Fruit fly (Drosophila melanogaster) whole organism, embryonic: Measurements from ENCODE around the gene CG11164.
A peak's percentile ranks its signal among the peaks of the same experiment; 100 is the strongest.

ENCODE experiments used
- ATbp ChIP-seq: fragments of 200-800 bp; sonication (Bioruptor generic); optimal IDR thresholded peaks from 2 replicates; lab custom pipeline; 2017; ENCODE audit warnings: missing biosample characterization, mild to moderate bottlenecking, missing genetic modification characterization, missing genetic modification reagents
- Atf3 ChIP-seq: fragments of 200-800 bp; sonication (Bioruptor generic); optimal IDR thresholded peaks from 3 replicates; lab custom pipeline; 2016; ENCODE audit warnings: missing biosample characterization, missing genetic modification characterization
- CG10209 ChIP-seq: fragments of 200-800 bp; sonication (Bioruptor generic); optimal IDR thresholded peaks from 3 replicates; lab custom pipeline; 2017; ENCODE audit warnings: missing biosample characterization, mild to moderate bottlenecking, missing genetic modification characterization, missing genetic modification reagents
- CG11504 ChIP-seq: fragments of 200-800 bp; sonication (Bioruptor generic); optimal IDR thresholded peaks from 3 replicates; lab custom pipeline; 2019; ENCODE audit warnings: missing biosample characterization, mild to moderate bottlenecking, missing genetic modification characterization, moderate library complexity
- CG12769 ChIP-seq: fragments of 200-800 bp; sonication (Bioruptor generic); optimal IDR thresholded peaks from 2 replicates; lab custom pipeline; 2019; ENCODE audit warnings: missing biosample characterization, mild to moderate bottlenecking, missing genetic modification characterization, moderate library complexity
- CG13296 ChIP-seq: fragments of 200-800 bp; sonication (Bioruptor generic); optimal IDR thresholded peaks from 3 replicates; lab custom pipeline; 2018; ENCODE audit warnings: missing biosample characterization, mild to moderate bottlenecking, missing genetic modification characterization
- CG14050 ChIP-seq: fragments of 200-800 bp; sonication (Bioruptor generic); IDR thresholded peaks from 3 replicates; pipeline ENCODE4 v1.3.6; 2022; ENCODE audit warnings: missing biosample characterization, missing genetic modification characterization
- CG14710 ChIP-seq: fragments of 200-800 bp; sonication (Bioruptor generic); optimal IDR thresholded peaks from 3 replicates; lab custom pipeline; 2019; ENCODE audit warnings: missing biosample characterization, mild to moderate bottlenecking, missing genetic modification characterization, moderate library complexity
- CG15011 ChIP-seq: fragments of 200-800 bp; sonication (Bioruptor generic); optimal IDR thresholded peaks from 3 replicates; lab custom pipeline; 2018; ENCODE audit warnings: missing biosample characterization, mild to moderate bottlenecking, missing genetic modification characterization
- CG15479 ChIP-seq: fragments of 200-800 bp; sonication (Bioruptor generic); optimal IDR thresholded peaks from 3 replicates; lab custom pipeline; 2019; ENCODE audit warnings: missing biosample characterization, mild to moderate bottlenecking, missing genetic modification characterization, moderate library complexity
- CG15514 ChIP-seq: fragments of 200-800 bp; sonication (Bioruptor generic); optimal IDR thresholded peaks from 3 replicates; lab custom pipeline; 2017; ENCODE audit warnings: missing biosample characterization, missing genetic modification characterization, mild to moderate bottlenecking, moderate library complexity, missing genetic modification reagents
- CG15601 ChIP-seq: fragments of 200-800 bp; sonication (Bioruptor generic); optimal IDR thresholded peaks from 3 replicates; lab custom pipeline; 2019; ENCODE audit warnings: missing biosample characterization, mild to moderate bottlenecking, missing genetic modification characterization, moderate library complexity
- CG17359 ChIP-seq: fragments of 200-800 bp; sonication (Bioruptor generic); optimal IDR thresholded peaks from 3 replicates; lab custom pipeline; 2018; ENCODE audit warnings: missing biosample characterization, mild to moderate bottlenecking, missing genetic modification characterization, moderate library complexity
- CG2889 ChIP-seq: fragments of 200-800 bp; sonication (Bioruptor generic); IDR thresholded peaks from 3 replicates; pipeline ENCODE4 v1.3.6; 2022; ENCODE audit warnings: missing biosample characterization, missing genetic modification characterization
- CG31365 ChIP-seq: fragments of 200-800 bp; sonication (Bioruptor generic); optimal IDR thresholded peaks from 2 replicates; lab custom pipeline; 2018; ENCODE audit warnings: missing biosample characterization, mild to moderate bottlenecking, missing genetic modification characterization
- CG3726 ChIP-seq: fragments of 200-800 bp; sonication (Bioruptor generic); IDR thresholded peaks from 3 replicates; pipeline ENCODE4, ENCODE4 v1.3.6; 2022; ENCODE audit warnings: missing biosample characterization, missing genetic modification characterization
- CG4730 ChIP-seq: fragments of 200-800 bp; sonication (Bioruptor generic); IDR thresholded peaks from 2 replicates; pipeline ENCODE4 v1.3.6; 2022; ENCODE audit warnings: missing biosample characterization, missing genetic modification characterization
- CG6813 ChIP-seq: fragments of 200-800 bp; sonication (Bioruptor generic); optimal IDR thresholded peaks from 2 replicates; lab custom pipeline; 2017; ENCODE audit warnings: missing biosample characterization, missing genetic modification characterization, mild to moderate bottlenecking, moderate library complexity, missing genetic modification reagents
- HLHmδ ChIP-seq: fragments of 200-800 bp; sonication (Bioruptor generic); optimal IDR thresholded peaks from 2 replicates; lab custom pipeline; 2018; ENCODE audit warnings: missing biosample characterization, mild to moderate bottlenecking, missing genetic modification characterization, moderate library complexity
- Hey ChIP-seq: fragments of 200-800 bp; sonication (Bioruptor generic); optimal IDR thresholded peaks from 3 replicates; lab custom pipeline; 2018; ENCODE audit warnings: missing biosample characterization, mild to moderate bottlenecking, missing genetic modification characterization
- Hr51 ChIP-seq, 2 experiments: fragments of 200-800 bp; sonication (Bioruptor generic); optimal IDR thresholded peaks; 2 replicates in 1 of 2; 3 replicates in 1 of 2; lab custom pipeline; 2016 to 2018; ENCODE audit warnings: missing biosample characterization in 2 of 2, missing genetic modification characterization in 2 of 2, mild to moderate bottlenecking in 1 of 2, moderate library complexity in 1 of 2
- Hsf ChIP-seq: fragments of 200-800 bp; sonication (Bioruptor generic); optimal IDR thresholded peaks from 3 replicates; lab custom pipeline; 2016; ENCODE audit warnings: missing biosample characterization, missing genetic modification characterization
- MBD-R2 ChIP-seq: fragments of 200-800 bp; sonication (Bioruptor generic); IDR thresholded peaks from 2 replicates; pipeline ENCODE4 v1.3.6; 2022; ENCODE audit warnings: missing biosample characterization, missing genetic modification characterization
- Mrtf ChIP-seq: fragments of 200-800 bp; sonication (Bioruptor generic); IDR thresholded peaks from 3 replicates; pipeline ENCODE4 v1.3.6; 2022; ENCODE audit warnings: missing biosample characterization, missing genetic modification characterization
- Sry-β ChIP-seq: fragments of 200-800 bp; sonication (Bioruptor generic); optimal IDR thresholded peaks from 2 replicates; lab custom pipeline; 2018; ENCODE audit warnings: missing biosample characterization, mild to moderate bottlenecking, missing genetic modification characterization, moderate library complexity
- abd-A ChIP-seq: fragments of 200-800 bp; sonication (Bioruptor generic); optimal IDR thresholded peaks from 3 replicates; lab custom pipeline; 2019; ENCODE audit warnings: missing biosample characterization, mild to moderate bottlenecking, missing genetic modification characterization, moderate library complexity
- amos ChIP-seq: fragments of 200-800 bp; sonication (Bioruptor generic); IDR thresholded peaks from 2 replicates; pipeline ENCODE4 v1.3.6; 2022; ENCODE audit warnings: missing biosample characterization, missing genetic modification characterization; ENCODE audit not compliant: partially characterized antibody
- ash1 ChIP-seq: fragments of 200-800 bp; sonication (Bioruptor generic); optimal IDR thresholded peaks from 2 replicates; lab custom pipeline; 2018; ENCODE audit warnings: missing biosample characterization, mild to moderate bottlenecking, missing genetic modification characterization
- btn ChIP-seq: fragments of 200-800 bp; sonication (Bioruptor generic); optimal IDR thresholded peaks from 2 replicates; lab custom pipeline; 2016; ENCODE audit warnings: missing biosample characterization, missing genetic modification characterization
- cas ChIP-seq: fragments of 200-800 bp; sonication (Bioruptor generic); IDR thresholded peaks from 2 replicates; pipeline ENCODE4 v1.3.6; 2022; ENCODE audit warnings: missing biosample characterization, missing genetic modification characterization
- chm ChIP-seq: fragments of 200-800 bp; sonication (Bioruptor generic); IDR thresholded peaks from 2 replicates; pipeline ENCODE4 v1.3.6; 2022; ENCODE audit warnings: missing biosample characterization, missing genetic modification characterization
- exex ChIP-seq: fragments of 200-800 bp; sonication (Bioruptor generic); optimal IDR thresholded peaks from 4 replicates; lab custom pipeline; 2018; ENCODE audit warnings: missing biosample characterization, mild to moderate bottlenecking, missing genetic modification characterization, moderate library complexity
- ftz-f1 ChIP-seq: fragments of 200-800 bp; sonication (Bioruptor generic); optimal IDR thresholded peaks from 2 replicates; lab custom pipeline; 2016; ENCODE audit warnings: missing biosample characterization, missing genetic modification characterization
- gem ChIP-seq: fragments of 200-800 bp; sonication (Bioruptor generic); optimal IDR thresholded peaks from 2 replicates; lab custom pipeline; 2019; ENCODE audit warnings: missing biosample characterization, mild to moderate bottlenecking, missing genetic modification characterization, moderate library complexity
- knrl ChIP-seq: fragments of 200-800 bp; sonication (Bioruptor generic); IDR thresholded peaks from 3 replicates; pipeline ENCODE4 v1.3.6; 2022; ENCODE audit warnings: missing biosample characterization, missing genetic modification characterization; ENCODE audit not compliant: partially characterized antibody
- lmd ChIP-seq: fragments of 200-800 bp; sonication (Bioruptor generic); IDR thresholded peaks from 2 replicates; pipeline ENCODE4 v1.3.6; 2022; ENCODE audit warnings: missing biosample characterization, missing genetic modification characterization
- mirr ChIP-seq: fragments of 200-800 bp; sonication (Bioruptor generic); optimal IDR thresholded peaks from 3 replicates; lab custom pipeline; 2018; ENCODE audit warnings: missing biosample characterization, mild to moderate bottlenecking, missing genetic modification characterization
- oc ChIP-seq: fragments of 200-800 bp; sonication (Bioruptor generic); optimal IDR thresholded peaks from 2 replicates; lab custom pipeline; 2018; ENCODE audit warnings: missing biosample characterization, mild to moderate bottlenecking, missing genetic modification characterization, moderate library complexity
- phol ChIP-seq: fragments of 200-800 bp; sonication (Bioruptor generic); optimal IDR thresholded peaks from 3 replicates; lab custom pipeline; 2018; ENCODE audit warnings: missing biosample characterization, mild to moderate bottlenecking, missing genetic modification characterization, moderate library complexity
- prd ChIP-seq, 3 experiments: fragments of >200 bp in 2 of 3; fragments of 200-800 bp in 1 of 3; sonication (Bioruptor generic) in 1 of 3; optimal IDR thresholded peaks in 2 of 3; IDR thresholded peaks in 1 of 3; 2 replicates in 2 of 3; 3 replicates in 1 of 3; pipeline versions ENCODE4 v1.3.6 to Lab custom; 2017 to 2022; ENCODE audit warnings: missing biosample characterization in 1 of 3, missing genetic modification characterization in 1 of 3
- ranshi ChIP-seq: fragments of 200-800 bp; sonication (Bioruptor generic); IDR thresholded peaks from 2 replicates; pipeline ENCODE4 v1.3.6; 2022; ENCODE audit warnings: missing biosample characterization, missing genetic modification characterization
- sisA ChIP-seq: fragments of 200-800 bp; sonication (Bioruptor generic); IDR thresholded peaks from 2 replicates; pipeline ENCODE4 v1.3.6; 2022; ENCODE audit warnings: missing biosample characterization, missing genetic modification characterization
- sob ChIP-seq: fragments of 200-800 bp; sonication (Bioruptor generic); IDR thresholded peaks from 2 replicates; pipeline ENCODE4 v1.3.6; 2022; ENCODE audit warnings: missing biosample characterization, missing genetic modification characterization
- sqz ChIP-seq: fragments of 200-800 bp; sonication (Bioruptor generic); optimal IDR thresholded peaks from 3 replicates; lab custom pipeline; 2018; ENCODE audit warnings: missing biosample characterization, mild to moderate bottlenecking, missing genetic modification characterization
- tap ChIP-seq: fragments of 200-800 bp; optimal IDR thresholded peaks from 3 replicates; lab custom pipeline; 2019; ENCODE audit warnings: missing biosample characterization, mild to moderate bottlenecking, missing genetic modification characterization, moderate library complexity
- tin ChIP-seq: fragments of 200-800 bp; sonication (Bioruptor generic); optimal IDR thresholded peaks from 3 replicates; lab custom pipeline; 2016; ENCODE audit warnings: missing biosample characterization, missing genetic modification characterization
- tio ChIP-seq: fragments of 200-800 bp; sonication (Bioruptor generic); optimal IDR thresholded peaks from 2 replicates; lab custom pipeline; 2017; ENCODE audit warnings: missing biosample characterization, missing genetic modification characterization, inconsistent platforms
- trh ChIP-seq: fragments of 200-800 bp; sonication (Bioruptor generic); optimal IDR thresholded peaks from 2 replicates; lab custom pipeline; 2016; ENCODE audit warnings: missing biosample characterization, missing genetic modification characterization
- tup ChIP-seq: fragments of 200-800 bp; sonication (Bioruptor generic); optimal IDR thresholded peaks from 2 replicates; lab custom pipeline; 2016; ENCODE audit warnings: missing biosample characterization, mild to moderate bottlenecking, missing genetic modification characterization, moderate library complexity
- zen2 ChIP-seq: fragments of 200-800 bp; sonication (Bioruptor generic); IDR thresholded peaks from 3 replicates; pipeline ENCODE4 v1.3.6; 2022; ENCODE audit warnings: missing biosample characterization, missing genetic modification characterization; ENCODE audit not compliant: partially characterized antibody

Gene CG11164

DNA sequence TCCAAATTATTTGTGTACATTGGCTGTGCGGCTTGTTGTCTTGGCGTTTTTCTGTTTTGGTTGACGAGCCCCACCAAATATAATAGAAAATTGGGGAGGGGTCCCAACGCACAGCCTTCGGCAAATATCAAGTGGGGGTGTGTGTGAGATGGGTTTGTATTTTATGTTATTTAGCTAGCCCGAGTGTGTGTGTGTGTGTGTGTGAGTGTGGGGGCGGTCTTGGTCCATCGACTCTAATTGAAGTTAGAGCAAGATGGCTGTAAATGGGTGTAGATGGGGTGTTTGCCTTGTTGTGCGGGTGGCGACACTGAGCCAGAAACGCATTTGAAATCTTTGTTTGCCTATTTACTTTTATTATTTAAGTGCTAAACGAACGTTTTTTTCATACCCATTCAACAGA is 35.2 kb upstream of the CG11164 start:
- TF ChIP-seq tap (tag; lab: Kevin White, UChicago) (no peak), Hr51 (GFP tag; optimal IDR thresholded peaks at IDR 0.05; lab: Kevin White, UChicago) (no peak), gem (tag; lab: Kevin White, UChicago) (peak; percentile 17), ATbp (GFP tag; lab: Kevin White, UChicago) (peak; percentile 51), exex (no peak), Hsf (GFP tag; lab: Kevin White, UChicago) (no peak), sisA (GFP tag; lab: Robert Waterston, UW) (no peak), ranshi (GFP tag; lab: Robert Waterston, UW) (no peak), cas (no peak), mirr (GFP tag; lab: Kevin White, UChicago) (peak; percentile 36), zen2 (GFP tag; lab: Robert Waterston, UW) (no peak), CG15601 (tag; lab: Kevin White, UChicago) (peak; percentile 25), CG3726 (no peak), sob (no peak), abd-A (tag; lab: Kevin White, UChicago) (peak; percentile 37), CG14050 (GFP tag; lab: Robert Waterston, UW) (no peak), btn (GFP tag; lab: Kevin White, UChicago) (no peak), CG2889 (GFP tag; lab: Robert Waterston, UW) (no peak), CG31365 (peak; percentile 6), tin (no peak), CG11504 (tag; lab: Kevin White, UChicago) (no peak), CG15479 (GFP tag; lab: Kevin White, UChicago) (no peak), ftz-f1 (GFP tag; lab: Kevin White, UChicago) (no peak), Atf3 (GFP tag; lab: Kevin White, UChicago) (no peak), tio (GFP tag; lab: Kevin White, UChicago) (no peak), prd (optimal IDR thresholded peaks at IDR 0.05; lab: Kevin White, UChicago) (no peak), prd (GFP tag; IDR thresholded peaks at IDR 0.05; lab: Robert Waterston, UW) (no peak), CG15514 (GFP tag; lab: Kevin White, UChicago) (peak; percentile 22), CG12769 (tag; lab: Kevin White, UChicago) (peak; percentile 37), lmd (no peak), CG10209 (GFP tag; lab: Kevin White, UChicago) (peak; percentile 9), CG4730 (no peak), Sry-β (no peak), CG14710 (no peak), MBD-R2 (GFP tag; lab: Robert Waterston, UW) (no peak), knrl (GFP tag; lab: Robert Waterston, UW) (no peak), CG6813 (GFP tag; lab: Kevin White, UChicago) (peak; percentile 25), tup (GFP tag; lab: Kevin White, UChicago) (no peak), Hey (no peak), oc (tag; lab: Kevin White, UChicago) (no peak), CG17359 (tag; lab: Kevin White, UChicago) (peak; percentile 26), CG13296 (GFP tag; lab: Kevin White, UChicago) (peak; percentile 17), ash1 (no peak), amos (no peak), phol (tag; lab: Kevin White, UChicago) (no peak), HLHmδ (GFP tag; lab: Kevin White, UChicago) (no peak), CG15011 (GFP tag; lab: Kevin White, UChicago) (peak; percentile 25), trh (GFP tag; lab: Kevin White, UChicago) (no peak), Mrtf (GFP tag; lab: Robert Waterston, UW) (no peak), sqz (GFP tag; lab: Kevin White, UChicago) (no peak), chm (GFP tag; lab: Robert Waterston, UW) (no peak)
